Fruit fly (Drosophila melanogaster) whole organism, embryonic: ENCODE results near the gene sphe.

Source experiments
- CG10654 ChIP-seq: fragments of 200-800 bp; sonication (Bioruptor generic); optimal IDR thresholded peaks from 2 replicates; lab custom pipeline; 2016; ENCODE audit warnings: missing biosample characterization, missing genetic modification characterization
- CG10959 ChIP-seq: fragments of 200-800 bp; sonication (Bioruptor generic); IDR thresholded peaks from 2 replicates; pipeline ENCODE4 v1.3.6; 2022; ENCODE audit warnings: missing biosample characterization, missing genetic modification characterization
- CG11723 ChIP-seq: fragments of 200-800 bp; sonication (Bioruptor generic); optimal IDR thresholded peaks from 2 replicates; lab custom pipeline; 2017; ENCODE audit warnings: missing biosample characterization, mild to moderate bottlenecking, missing genetic modification characterization
- CG12391 ChIP-seq: fragments of 200-800 bp; sonication (Bioruptor generic); optimal IDR thresholded peaks from 3 replicates; lab custom pipeline; 2018; ENCODE audit warnings: missing biosample characterization, mild to moderate bottlenecking, missing genetic modification characterization, moderate library complexity
- CG13287 ChIP-seq: fragments of 200-800 bp; sonication (Bioruptor generic); IDR thresholded peaks from 2 replicates; pipeline ENCODE4 v1.3.6; 2022; ENCODE audit warnings: missing biosample characterization, missing genetic modification characterization; ENCODE audit not compliant: partially characterized antibody
- CG13894 ChIP-seq: fragments of 200-800 bp; sonication (Bioruptor generic); optimal IDR thresholded peaks from 3 replicates; lab custom pipeline; 2018; ENCODE audit warnings: missing biosample characterization, mild to moderate bottlenecking, missing genetic modification characterization, moderate library complexity
- CG14710 ChIP-seq: fragments of 200-800 bp; sonication (Bioruptor generic); optimal IDR thresholded peaks from 3 replicates; lab custom pipeline; 2019; ENCODE audit warnings: missing biosample characterization, mild to moderate bottlenecking, missing genetic modification characterization, moderate library complexity
- CG15073 ChIP-seq: fragments of 200-800 bp; sonication (Bioruptor generic); optimal IDR thresholded peaks from 2 replicates; lab custom pipeline; 2016; ENCODE audit warnings: missing biosample characterization, missing genetic modification characterization
- CG15601 ChIP-seq: fragments of 200-800 bp; sonication (Bioruptor generic); optimal IDR thresholded peaks from 3 replicates; lab custom pipeline; 2019; ENCODE audit warnings: missing biosample characterization, mild to moderate bottlenecking, missing genetic modification characterization, moderate library complexity
- CG1647 ChIP-seq: fragments of 200-800 bp; sonication (Bioruptor generic); optimal IDR thresholded peaks from 3 replicates; lab custom pipeline; 2016; ENCODE audit warnings: missing biosample characterization, missing genetic modification characterization
- CG17612 ChIP-seq: fragments of 200-800 bp; sonication (Bioruptor generic); IDR thresholded peaks from 2 replicates; pipeline ENCODE4 v1.3.6; 2022; ENCODE audit warnings: missing biosample characterization, missing genetic modification characterization
- CG17829 ChIP-seq: fragments of 200-800 bp; optimal IDR thresholded peaks from 2 replicates; lab custom pipeline; 2019; ENCODE audit warnings: missing biosample characterization, mild to moderate bottlenecking, missing genetic modification characterization, moderate library complexity
- CG18011 ChIP-seq: fragments of 200-800 bp; sonication (Bioruptor generic); optimal IDR thresholded peaks from 2 replicates; lab custom pipeline; 2017; ENCODE audit warnings: missing biosample characterization, missing genetic modification characterization, mild to moderate bottlenecking, moderate library complexity, missing genotype
- CG31441 ChIP-seq: fragments of 200-800 bp; sonication (Bioruptor generic); IDR thresholded peaks from 2 replicates; pipeline ENCODE4 v1.3.6; 2022; ENCODE audit warnings: missing biosample characterization, missing genetic modification characterization
- CG3995 ChIP-seq: fragments of 200-800 bp; sonication (Bioruptor generic); optimal IDR thresholded peaks from 3 replicates; lab custom pipeline; 2016; ENCODE audit warnings: missing biosample characterization, missing genetic modification characterization
- CG4617 ChIP-seq: fragments of 200-800 bp; sonication (Bioruptor generic); optimal IDR thresholded peaks from 3 replicates; lab custom pipeline; 2016; ENCODE audit warnings: missing biosample characterization, missing genetic modification characterization, borderline replicate concordance
- CG4820 ChIP-seq: fragments of 200-800 bp; sonication (Bioruptor generic); optimal IDR thresholded peaks from 3 replicates; lab custom pipeline; 2016; ENCODE audit warnings: missing biosample characterization, missing genetic modification characterization
- CG6175 ChIP-seq: fragments of 200-800 bp; sonication (Bioruptor generic); IDR thresholded peaks from 3 replicates; pipeline ENCODE4 v1.3.6; 2022; ENCODE audit warnings: missing biosample characterization, missing genetic modification characterization
- CG6654 ChIP-seq: fragments of 200-800 bp; sonication (Bioruptor generic); optimal IDR thresholded peaks from 2 replicates; lab custom pipeline; 2017; ENCODE audit warnings: missing biosample characterization, mild to moderate bottlenecking, missing genetic modification characterization
- CG7357 ChIP-seq: fragments of 200-800 bp; sonication (Bioruptor generic); IDR thresholded peaks from 3 replicates; pipeline ENCODE4 v1.3.6; 2022; ENCODE audit warnings: missing biosample characterization, missing genetic modification characterization
- CG7556 ChIP-seq: fragments of 200-800 bp; sonication (Bioruptor generic); optimal IDR thresholded peaks from 2 replicates; lab custom pipeline; 2017; ENCODE audit warnings: missing biosample characterization, mild to moderate bottlenecking, missing genetic modification characterization
- Doc3 ChIP-seq: fragments of 200-800 bp; sonication (Bioruptor generic); IDR thresholded peaks from 3 replicates; pipeline ENCODE4 v1.3.6; 2022; ENCODE audit warnings: missing biosample characterization, missing genetic modification characterization; ENCODE audit not compliant: partially characterized antibody
- Dref ChIP-seq: fragments of 200-800 bp; sonication (Bioruptor generic); IDR thresholded peaks from 2 replicates; pipeline ENCODE4 v1.3.6; 2022; ENCODE audit warnings: missing biosample characterization, missing genetic modification characterization
- Ets97D ChIP-seq: fragments of 200-800 bp; sonication (Bioruptor generic); optimal IDR thresholded peaks from 3 replicates; lab custom pipeline; 2016; ENCODE audit warnings: missing biosample characterization, missing genetic modification characterization
- Fer1 ChIP-seq: fragments of 200-800 bp; sonication (Bioruptor generic); optimal IDR thresholded peaks from 2 replicates; lab custom pipeline; 2017; ENCODE audit warnings: missing biosample characterization, mild to moderate bottlenecking, missing genetic modification characterization
- Fer3 ChIP-seq: fragments of 200-800 bp; sonication (Bioruptor generic); optimal IDR thresholded peaks from 2 replicates; lab custom pipeline; 2018; ENCODE audit warnings: missing biosample characterization, mild to moderate bottlenecking, missing genetic modification characterization, moderate library complexity
- HLH54F ChIP-seq: fragments of 200-800 bp; sonication (Bioruptor generic); optimal IDR thresholded peaks from 3 replicates; lab custom pipeline; 2016; ENCODE audit warnings: missing biosample characterization, missing genetic modification characterization
- Myb ChIP-seq: fragments of 200-800 bp; sonication (Bioruptor generic); optimal IDR thresholded peaks from 2 replicates; lab custom pipeline; 2016; ENCODE audit warnings: missing biosample characterization, missing genetic modification characterization
- NK7.1 ChIP-seq: fragments of 200-800 bp; sonication (Bioruptor generic); optimal IDR thresholded peaks from 3 replicates; lab custom pipeline; 2016; ENCODE audit warnings: missing biosample characterization, missing genetic modification characterization
- Pdp1 ChIP-seq, 2 experiments: fragments of 200-800 bp; sonication (Bioruptor generic); optimal IDR thresholded peaks; 3 replicates each; lab custom pipeline; 2016; ENCODE audit warnings: missing biosample characterization in 2 of 2, missing genetic modification characterization in 2 of 2, mild to moderate bottlenecking in 1 of 2, moderate library complexity in 1 of 2
- Scr ChIP-seq: fragments of 200-800 bp; sonication (Bioruptor generic); IDR thresholded peaks from 2 replicates; pipeline ENCODE4 v1.3.6; 2022; ENCODE audit warnings: missing biosample characterization, missing genetic modification characterization; ENCODE audit not compliant: partially characterized antibody
- Sry-δ ChIP-seq: fragments of 200-800 bp; sonication (Bioruptor generic); optimal IDR thresholded peaks from 2 replicates; lab custom pipeline; 2016; ENCODE audit warnings: missing biosample characterization, missing genetic modification characterization
- abd-A ChIP-seq: fragments of 200-800 bp; sonication (Bioruptor generic); optimal IDR thresholded peaks from 3 replicates; lab custom pipeline; 2019; ENCODE audit warnings: missing biosample characterization, mild to moderate bottlenecking, missing genetic modification characterization, moderate library complexity
- amos ChIP-seq: fragments of 200-800 bp; sonication (Bioruptor generic); IDR thresholded peaks from 2 replicates; pipeline ENCODE4 v1.3.6; 2022; ENCODE audit warnings: missing biosample characterization, missing genetic modification characterization; ENCODE audit not compliant: partially characterized antibody
- bab2 ChIP-seq: fragments of 200-800 bp; sonication (Bioruptor generic); optimal IDR thresholded peaks from 2 replicates; lab custom pipeline; 2016; ENCODE audit warnings: missing biosample characterization, missing genetic modification characterization
- bigmax ChIP-seq: fragments of 200-800 bp; sonication (Bioruptor generic); optimal IDR thresholded peaks from 2 replicates; lab custom pipeline; 2018; ENCODE audit warnings: missing biosample characterization, mild to moderate bottlenecking, missing genetic modification characterization
- danr ChIP-seq: fragments of 200-800 bp; sonication (Bioruptor generic); IDR thresholded peaks from 2 replicates; pipeline ENCODE4 v1.3.6; 2022; ENCODE audit warnings: missing biosample characterization, missing genetic modification characterization
- exex ChIP-seq: fragments of 200-800 bp; sonication (Bioruptor generic); optimal IDR thresholded peaks from 4 replicates; lab custom pipeline; 2018; ENCODE audit warnings: missing biosample characterization, mild to moderate bottlenecking, missing genetic modification characterization, moderate library complexity
- gcm ChIP-seq: fragments of 200-800 bp; sonication (Bioruptor generic); optimal IDR thresholded peaks from 2 replicates; lab custom pipeline; 2019; ENCODE audit warnings: missing biosample characterization, mild to moderate bottlenecking, missing genetic modification characterization, moderate library complexity
- gcm2 ChIP-seq: fragments of 200-800 bp; sonication (Bioruptor generic); optimal IDR thresholded peaks from 2 replicates; lab custom pipeline; 2016; ENCODE audit warnings: missing biosample characterization, missing genetic modification characterization
- ind ChIP-seq: fragments of 200-800 bp; sonication (Bioruptor generic); optimal IDR thresholded peaks from 3 replicates; lab custom pipeline; 2016; ENCODE audit warnings: missing biosample characterization, missing genetic modification characterization
- lola ChIP-seq, 3 experiments: fragments of >200 bp in 2 of 3; fragments of 200-800 bp in 1 of 3; sonication (Bioruptor generic) in 1 of 3; optimal IDR thresholded peaks; 2 replicates each; lab custom pipeline; 2017 to 2019; ENCODE audit warnings: missing biosample characterization in 3 of 3, missing genetic modification characterization in 3 of 3, mild to moderate bottlenecking in 1 of 3, moderate library complexity in 1 of 3
- oc ChIP-seq: fragments of 200-800 bp; sonication (Bioruptor generic); optimal IDR thresholded peaks from 2 replicates; lab custom pipeline; 2018; ENCODE audit warnings: missing biosample characterization, mild to moderate bottlenecking, missing genetic modification characterization, moderate library complexity
- otp ChIP-seq: fragments of 200-800 bp; sonication (Bioruptor generic); IDR thresholded peaks from 3 replicates; pipeline ENCODE4, ENCODE4 v1.3.6; 2022; ENCODE audit warnings: missing biosample characterization, missing genetic modification characterization
- run ChIP-seq: fragments of 200-800 bp; sonication (Bioruptor generic); optimal IDR thresholded peaks from 3 replicates; lab custom pipeline; 2018; ENCODE audit warnings: missing biosample characterization, mild to moderate bottlenecking, missing genetic modification characterization
- sc ChIP-seq, 3 experiments: fragments of >200 bp in 2 of 3; fragments of 200-800 bp in 1 of 3; sonication (Bioruptor generic) in 1 of 3; optimal IDR thresholded peaks; 2 replicates in 2 of 3; 3 replicates in 1 of 3; lab custom pipeline; 2017; ENCODE audit warnings: mild to moderate bottlenecking in 1 of 3, missing biosample characterization in 1 of 3, missing genetic modification characterization in 1 of 3, missing genetic modification reagents in 1 of 3
- wdn ChIP-seq: fragments of 200-800 bp; sonication (Bioruptor generic); IDR thresholded peaks from 2 replicates; pipeline ENCODE4 v1.3.6; 2022; ENCODE audit warnings: missing biosample characterization, missing genetic modification characterization

Gene sphe

dm6 chrX:16723203-16724173 is 21.7 kb upstream of the sphe start (continued):
- TF ChIP-seq CG6175 (GFP tag; lab: Robert Waterston, UW) (no peak), run (tag; lab: Kevin White, UChicago) (peak; percentile 80), lola (GFP tag; optimal IDR thresholded peaks at IDR 0.05; lab: Kevin White, UChicago) (peak in 1 of 3 experiments; percentile 71), CG15601 (tag; lab: Kevin White, UChicago) (peak; percentile 79), CG4617 (GFP tag; lab: Kevin White, UChicago) (no peak), CG3995 (GFP tag; lab: Kevin White, UChicago) (no peak), abd-A (tag; lab: Kevin White, UChicago) (no peak), CG1647 (GFP tag; lab: Kevin White, UChicago) (no peak), CG18011 (GFP tag; lab: Kevin White, UChicago) (peak; percentile 48), CG13894 (tag; lab: Kevin White, UChicago) (no peak), CG12391 (tag; lab: Kevin White, UChicago) (peak; percentile 83), CG7556 (GFP tag; lab: Kevin White, UChicago) (peak; percentile 88), NK7.1 (GFP tag; lab: Kevin White, UChicago) (no peak), Doc3 (GFP tag; lab: Robert Waterston, UW) (no peak), CG17612 (GFP tag; lab: Robert Waterston, UW) (peak; percentile 9; the same call in 1 of the 2 replicates), HLH54F (no peak), CG17829 (tag; lab: Kevin White, UChicago) (peak; percentile 66), CG15073 (GFP tag; lab: Kevin White, UChicago) (no peak), otp (GFP tag; lab: Robert Waterston, UW) (peak; percentile 36; the same call in 1 of the 3 replicates), CG10654 (peak; percentile 39), CG13287 (GFP tag; lab: Robert Waterston, UW) (no peak), Myb (GFP tag; lab: Kevin White, UChicago) (peak; percentile 23), amos (GFP tag; lab: Robert Waterston, UW) (no peak; the same call in 1 of the 2 replicates), Fer3 (tag; lab: Kevin White, UChicago) (peak; percentile 58), CG11723 (GFP tag; lab: Kevin White, UChicago) (peak; percentile 52), Pdp1 (GFP tag; optimal IDR thresholded peaks at IDR 0.05; lab: Kevin White, UChicago) (peak; percentile 34 to 35), bigmax (GFP tag; lab: Kevin White, UChicago) (no peak), CG14710 (tag; lab: Kevin White, UChicago) (peak; percentile 31), oc (tag; lab: Kevin White, UChicago) (peak; percentile 50), Fer1 (GFP tag; lab: Kevin White, UChicago) (peak; percentile 67), exex (tag; lab: Kevin White, UChicago) (no peak), Sry-δ (GFP tag; lab: Kevin White, UChicago) (no peak), ind (peak; percentile 34), gcm2 (GFP tag; lab: Kevin White, UChicago) (peak; percentile 10), Scr (GFP tag; lab: Robert Waterston, UW) (no peak), gcm (GFP tag; lab: Kevin White, UChicago) (peak; percentile 71), CG31441 (GFP tag; lab: Robert Waterston, UW) (peak; percentile 83), CG10959 (GFP tag; lab: Robert Waterston, UW) (0 out of 2 replicates have a peak, but pooled peaks have one; percentile 24), CG6654 (GFP tag; lab: Kevin White, UChicago) (no peak), CG4820 (GFP tag; lab: Kevin White, UChicago) (peak; percentile 5), sc (optimal IDR thresholded peaks at IDR 0.05; lab: Kevin White, UChicago) (no peak), sc (GFP tag; optimal IDR thresholded peaks at IDR 0.05; lab: Kevin White, UChicago) (peak; percentile 63), CG7357 (GFP tag; lab: Robert Waterston, UW) (peak; percentile 54; the same call in 2 of the 3 replicates), wdn (GFP tag; lab: Robert Waterston, UW) (peak; percentile 53), bab2 (GFP tag; lab: Kevin White, UChicago) (no peak), danr (GFP tag; lab: Robert Waterston, UW) (no peak), Dref (GFP tag; lab: Robert Waterston, UW) (no peak), Ets97D (GFP tag; lab: Kevin White, UChicago) (no peak)
